Fruit fly (Drosophila melanogaster) whole organism, prepupa: ENCODE data around the gene CG33120.
A peak's percentile ranks its signal among the peaks of the same experiment; 100 is the strongest.

Experiments used
- Blimp-1 ChIP-seq: fragments of 200-800 bp; sonication (Bioruptor generic); optimal IDR thresholded peaks from 3 replicates; lab custom pipeline; 2017; ENCODE audit warnings: missing biosample characterization, missing genetic modification characterization, mild to moderate bottlenecking, moderate library complexity, missing genetic modification reagents
- CG10669 ChIP-seq: fragments of 200-800 bp; sonication (Bioruptor generic); optimal IDR thresholded peaks from 3 replicates; lab custom pipeline; 2018; ENCODE audit warnings: missing biosample characterization, mild to moderate bottlenecking, missing genetic modification characterization, moderate library complexity
- CG11294 ChIP-seq: fragments of 200-800 bp; sonication (Bioruptor generic); IDR thresholded peaks from 2 replicates; pipeline ENCODE4 v1.3.6; 2022; ENCODE audit warnings: missing biosample characterization, missing genetic modification characterization
- CG11762 ChIP-seq: fragments of 200-800 bp; sonication (Bioruptor generic); optimal IDR thresholded peaks from 3 replicates; lab custom pipeline; 2016; ENCODE audit warnings: missing biosample characterization, missing genetic modification characterization; ENCODE audit not compliant: insufficient read depth
- CG15336 ChIP-seq: fragments of 200-800 bp; sonication (Bioruptor generic); IDR thresholded peaks from 2 replicates; pipeline ENCODE4 v1.3.6; 2022; ENCODE audit warnings: missing biosample characterization, missing genetic modification characterization
- CG1621 ChIP-seq: fragments of 200-800 bp; sonication (Bioruptor generic); optimal IDR thresholded peaks from 3 replicates; lab custom pipeline; 2018; ENCODE audit warnings: missing biosample characterization, mild to moderate bottlenecking, missing genetic modification characterization
- CG16779 ChIP-seq: fragments of 200-800 bp; sonication (Bioruptor generic); optimal IDR thresholded peaks from 3 replicates; lab custom pipeline; 2017; ENCODE audit warnings: missing biosample characterization, mild to moderate bottlenecking, missing genetic modification characterization
- CG3032 ChIP-seq: fragments of 200-800 bp; optimal IDR thresholded peaks from 2 replicates; lab custom pipeline; 2019; ENCODE audit warnings: missing biosample characterization, mild to moderate bottlenecking, missing genetic modification characterization, moderate library complexity
- CG3919 ChIP-seq: fragments of 200-800 bp; sonication (Bioruptor generic); optimal IDR thresholded peaks from 3 replicates; lab custom pipeline; 2016; ENCODE audit warnings: missing biosample characterization, missing genetic modification characterization
- CG4318 ChIP-seq: fragments of 200-800 bp; sonication (Bioruptor generic); optimal IDR thresholded peaks from 3 replicates; lab custom pipeline; 2017; ENCODE audit warnings: missing biosample characterization, mild to moderate bottlenecking, missing genetic modification characterization
- CG6163 ChIP-seq: fragments of 200-800 bp; sonication (Bioruptor generic); IDR thresholded peaks from 3 replicates; pipeline ENCODE4 v1.3.6; 2022; ENCODE audit warnings: missing biosample characterization, missing genetic modification characterization
- CG6792 ChIP-seq: fragments of 200-800 bp; sonication (Bioruptor generic); optimal IDR thresholded peaks from 3 replicates; lab custom pipeline; 2016; ENCODE audit warnings: missing biosample characterization, missing genetic modification characterization
- CG6808 ChIP-seq: fragments of 200-800 bp; sonication (Bioruptor generic); optimal IDR thresholded peaks from 3 replicates; lab custom pipeline; 2017; ENCODE audit warnings: missing biosample characterization, missing genetic modification characterization, mild to moderate bottlenecking, moderate library complexity, missing genetic modification reagents
- CG6854 ChIP-seq: fragments of 200-800 bp; sonication (Bioruptor generic); optimal IDR thresholded peaks from 2 replicates; lab custom pipeline; 2017; ENCODE audit warnings: missing biosample characterization, mild to moderate bottlenecking, missing genetic modification characterization
- CG8319 ChIP-seq: fragments of 200-800 bp; sonication (Bioruptor generic); optimal IDR thresholded peaks from 3 replicates; lab custom pipeline; 2016; ENCODE audit warnings: missing biosample characterization, missing genetic modification characterization
- CG8632 ChIP-seq: fragments of 200-800 bp; sonication (Bioruptor generic); optimal IDR thresholded peaks from 3 replicates; lab custom pipeline; 2016; ENCODE audit warnings: missing biosample characterization, missing genetic modification characterization
- CG9139 ChIP-seq: fragments of 200-800 bp; sonication (Bioruptor generic); optimal IDR thresholded peaks from 3 replicates; lab custom pipeline; 2017; ENCODE audit warnings: missing biosample characterization, mild to moderate bottlenecking, missing genetic modification characterization
- Eip78C ChIP-seq: fragments of 200-800 bp; sonication (Bioruptor generic); peaks from one replicate; lab custom pipeline; 2016; ENCODE audit warnings: missing biosample characterization, missing genetic modification characterization
- Eip93F ChIP-seq: fragments of 200-800 bp; sonication (Bioruptor generic); optimal IDR thresholded peaks from 2 replicates; lab custom pipeline; 2016; ENCODE audit warnings: missing biosample characterization, mild to moderate bottlenecking, missing genetic modification characterization
- Ets96B ChIP-seq: fragments of 200-800 bp; optimal IDR thresholded peaks from 2 replicates; lab custom pipeline; 2019; ENCODE audit warnings: missing biosample characterization, mild to moderate bottlenecking, missing genetic modification characterization, moderate library complexity
- Gug ChIP-seq: fragments of 200-800 bp; sonication (Bioruptor generic); IDR thresholded peaks from 2 replicates; pipeline ENCODE4 v1.3.6; 2022; ENCODE audit warnings: missing biosample characterization, missing genetic modification characterization
- Hr4 ChIP-seq: fragments of 200-800 bp; sonication (Bioruptor generic); optimal IDR thresholded peaks from 3 replicates; lab custom pipeline; 2016; ENCODE audit warnings: missing biosample characterization, missing genetic modification characterization
- Met ChIP-seq: fragments of 200-800 bp; sonication (Bioruptor generic); optimal IDR thresholded peaks from 3 replicates; lab custom pipeline; 2016; ENCODE audit warnings: missing biosample characterization, missing genetic modification characterization
- Sox102F ChIP-seq: fragments of 200-800 bp; sonication (Bioruptor generic); optimal IDR thresholded peaks from 2 replicates; lab custom pipeline; 2016; ENCODE audit warnings: missing biosample characterization, mild to moderate bottlenecking, missing genetic modification characterization
- Sox14 ChIP-seq: fragments of 200-800 bp; sonication (Bioruptor generic); optimal IDR thresholded peaks from 3 replicates; lab custom pipeline; 2016; ENCODE audit warnings: missing biosample characterization, missing genetic modification characterization
- Sox15 ChIP-seq: fragments of 200-800 bp; sonication (Bioruptor generic); optimal IDR thresholded peaks from 3 replicates; lab custom pipeline; 2016; ENCODE audit warnings: missing biosample characterization, missing genetic modification characterization
- achi ChIP-seq: fragments of 200-800 bp; sonication (Bioruptor generic); optimal IDR thresholded peaks from 3 replicates; lab custom pipeline; 2016; ENCODE audit warnings: missing biosample characterization, missing genetic modification characterization
- dsx ChIP-seq: fragments of 200-800 bp; optimal IDR thresholded peaks from 3 replicates; lab custom pipeline; 2019; ENCODE audit warnings: missing biosample characterization, mild to moderate bottlenecking, missing genetic modification characterization, moderate library complexity; ENCODE audit not compliant: poor library complexity, severe bottlenecking
- eg ChIP-seq: fragments of 200-800 bp; sonication (Bioruptor generic); IDR thresholded peaks from 3 replicates; pipeline ENCODE4 v1.3.6; 2022; ENCODE audit warnings: missing biosample characterization, missing genetic modification characterization
- esn ChIP-seq: fragments of 200-800 bp; sonication (Bioruptor generic); optimal IDR thresholded peaks from 2 replicates; lab custom pipeline; 2016; ENCODE audit warnings: missing biosample characterization, mild to moderate bottlenecking, missing genetic modification characterization, moderate library complexity
- fd59A ChIP-seq: fragments of 200-800 bp; sonication (Bioruptor generic); optimal IDR thresholded peaks from 2 replicates; lab custom pipeline; 2017; ENCODE audit warnings: missing biosample characterization, mild to moderate bottlenecking, missing genetic modification characterization, missing genetic modification reagents
- fkh ChIP-seq: fragments of 200-800 bp; sonication (Bioruptor generic); optimal IDR thresholded peaks from 3 replicates; lab custom pipeline; 2017; ENCODE audit warnings: missing biosample characterization, mild to moderate bottlenecking, missing genetic modification characterization, moderate library complexity
- pdm3 ChIP-seq: fragments of 200-800 bp; sonication (Bioruptor generic); optimal IDR thresholded peaks from 3 replicates; lab custom pipeline; 2016; ENCODE audit warnings: missing biosample characterization, missing genetic modification characterization
- salr ChIP-seq, 2 experiments: fragments of 200-800 bp; sonication (Bioruptor generic); optimal IDR thresholded peaks; 3 replicates each; lab custom pipeline; 2016 to 2018; ENCODE audit warnings: missing biosample characterization in 2 of 2, missing genetic modification characterization in 2 of 2, mild to moderate bottlenecking in 1 of 2
- ss ChIP-seq, 2 experiments: fragments of 200-800 bp; sonication (Bioruptor generic); optimal IDR thresholded peaks; 2 replicates in 1 of 2; 3 replicates in 1 of 2; lab custom pipeline; 2017 to 2018; ENCODE audit warnings: mild to moderate bottlenecking in 2 of 2, missing biosample characterization in 2 of 2, missing genetic modification characterization in 2 of 2, moderate library complexity in 1 of 2
- svp ChIP-seq: fragments of 200-800 bp; sonication (Bioruptor generic); peaks from one replicate; lab custom pipeline; 2016; ENCODE audit warnings: missing biosample characterization, missing genetic modification characterization
- vri ChIP-seq: fragments of 200-800 bp; sonication (Bioruptor generic); optimal IDR thresholded peaks from 3 replicates; lab custom pipeline; 2016; ENCODE audit warnings: missing biosample characterization, mild to moderate bottlenecking, missing genetic modification characterization

CG33120 gene

dm6 chr2L:18866582-18866981 is 22.2 kb upstream of the CG33120 start (continued):
- TF ChIP-seq dsx (GFP tag; lab: Kevin White, UChicago): peak; percentile 12

- TF ChIP-seq CG9139 (no peak), fkh (peak; percentile 50), Met (GFP tag; lab: Kevin White, UChicago) (no peak)
Observed at dm6 chr2L:18864981-18865380, 20.6 kb upstream of the CG33120 start.

- TF ChIP-seq svp (GFP tag; lab: Kevin White, UChicago) (no peak), CG6163 (GFP tag; lab: Robert Waterston, UW) (0 out of 3 replicates have a peak, but pooled peaks have one; percentile 6), Ets96B (tag; lab: Kevin White, UChicago) (no peak), fkh (peak; percentile 72), CG6792 (GFP tag; lab: Kevin White, UChicago) (no peak), CG1621 (no peak), achi (GFP tag; lab: Kevin White, UChicago) (no peak), Blimp-1 (GFP tag; lab: Kevin White, UChicago) (no peak), CG16779 (tag; lab: Kevin White, UChicago) (no peak)
- TF ChIP-seq, all 60 proteins: peak for 2
Observed at dm6 chr2L:18864093-18864492, 19.7 kb upstream of the CG33120 start.

- no peak for TF ChIP-seq Eip93F (GFP tag; lab: Kevin White, UChicago)
- TF ChIP-seq Sox102F: no peak
- TF ChIP-seq esn: no peak
- TF ChIP-seq fkh: no peak
- TF ChIP-seq CG15336 (GFP tag; lab: Robert Waterston, UW): no peak
- no peak for TF ChIP-seq CG6854
- no peak for TF ChIP-seq Hr4 (GFP tag; lab: Kevin White, UChicago)
- TF ChIP-seq CG16779 (tag; lab: Kevin White, UChicago): no peak
- no peak for TF ChIP-seq vri (GFP tag; lab: Kevin White, UChicago)
- no peak for TF ChIP-seq pdm3
- TF ChIP-seq salr (GFP tag; optimal IDR thresholded peaks at IDR 0.05; lab: Kevin White, UChicago): no peak
- TF ChIP-seq Gug (GFP tag; lab: Robert Waterston, UW): no peak
- no peak for TF ChIP-seq achi (GFP tag; lab: Kevin White, UChicago)
- TF ChIP-seq, all 60 proteins: peak for 0
Observed at dm6 chr2L:18860920-18861319, 16.5 kb upstream of the CG33120 start.

DNA sequence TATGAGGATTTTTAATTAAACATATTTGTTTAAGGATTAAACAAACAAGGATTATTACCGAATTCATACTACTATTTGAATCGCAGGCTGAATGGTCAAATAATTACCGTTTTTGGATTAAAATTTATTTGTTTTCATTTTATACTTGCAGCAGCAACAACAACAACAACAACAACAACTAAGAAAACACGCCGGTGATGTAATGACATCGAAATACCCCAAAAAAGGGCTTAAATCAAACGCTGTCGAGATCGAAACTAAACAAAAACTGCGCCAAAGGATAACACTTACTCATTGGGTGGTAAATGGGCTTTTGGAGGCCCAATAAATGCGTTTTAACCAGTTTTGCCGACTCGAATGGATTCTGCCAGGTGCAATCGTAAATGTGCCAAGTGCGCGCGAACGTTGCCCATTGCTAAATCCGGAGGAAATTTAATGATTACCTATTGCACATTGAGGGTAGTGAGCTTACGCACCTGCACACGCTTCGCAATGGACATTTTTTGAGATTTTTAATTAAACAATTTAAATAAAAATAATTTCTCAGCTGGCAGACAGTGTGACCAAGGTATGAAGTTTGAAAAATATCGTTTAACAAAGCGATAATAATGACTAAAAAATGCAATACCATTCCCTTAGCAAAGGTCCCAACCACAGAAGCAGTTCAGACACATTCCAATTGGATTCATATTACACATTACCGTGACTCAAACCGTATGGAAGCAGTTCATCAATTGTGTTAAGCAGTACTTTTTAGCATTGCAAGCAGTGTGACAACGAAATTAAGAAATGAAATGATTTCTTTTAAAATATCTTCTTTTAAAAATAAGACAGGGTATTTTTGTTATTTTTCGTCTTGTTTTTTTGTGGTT is 14.5 kb upstream of the CG33120 start, which contains the start of the genes CG10602 and mRpL13:
Gene CG10602, minus strand, starts transcription at position 588 of the 872 bp plus-strand sequence.
Gene mRpL13, minus strand, starts transcription at position 588 of the 872 bp plus-strand sequence.
- no peak for TF ChIP-seq Ets96B (tag; lab: Kevin White, UChicago)
- TF ChIP-seq pdm3: no peak
- TF ChIP-seq CG11294 (GFP tag; lab: Robert Waterston, UW): no peak
- TF ChIP-seq vri (GFP tag; lab: Kevin White, UChicago): peak; percentile 46
- no peak for TF ChIP-seq Eip93F (GFP tag; lab: Kevin White, UChicago)
- TF ChIP-seq achi (GFP tag; lab: Kevin White, UChicago): no peak
- TF ChIP-seq Sox14 (GFP tag; lab: Kevin White, UChicago): no peak
- peak; percentile 3 for TF ChIP-seq Eip78C

dm6 chr2L:18857635-18858059 is 13.3 kb upstream of the CG33120 start:
- TF ChIP-seq Ets96B (tag; lab: Kevin White, UChicago) (peak; percentile 95), achi (GFP tag; lab: Kevin White, UChicago) (peak; percentile 95), CG1621 (peak; percentile 94), CG3919 (GFP tag; lab: Kevin White, UChicago) (peak; percentile 97), fkh (no peak), CG11762 (peak; percentile 94), Eip93F (GFP tag; lab: Kevin White, UChicago) (peak; percentile 85), eg (GFP tag; lab: Robert Waterston, UW) (peak; percentile 98), CG10669 (GFP tag; lab: Kevin White, UChicago) (peak; percentile 94), CG15336 (GFP tag; lab: Robert Waterston, UW) (peak; percentile 95), CG6808 (GFP tag; lab: Kevin White, UChicago) (peak; percentile 94), CG8632 (GFP tag; lab: Kevin White, UChicago) (peak; percentile 96), Sox15 (peak; percentile 95), svp (GFP tag; lab: Kevin White, UChicago) (peak; percentile 99), CG3032 (tag; lab: Kevin White, UChicago) (peak; percentile 96), CG8319 (GFP tag; lab: Kevin White, UChicago) (peak; percentile 94), fd59A (peak; percentile 90), ss (GFP tag; optimal IDR thresholded peaks at IDR 0.05; lab: Kevin White, UChicago) (peak; percentile 89 to 94), CG4318 (GFP tag; lab: Kevin White, UChicago) (peak; percentile 92), Gug (GFP tag; lab: Robert Waterston, UW) (peak; percentile 96), Blimp-1 (GFP tag; lab: Kevin White, UChicago) (peak; percentile 84)
